Fruit fly (Drosophila melanogaster): ENCODE results near the gene CG45486.

DNA sequence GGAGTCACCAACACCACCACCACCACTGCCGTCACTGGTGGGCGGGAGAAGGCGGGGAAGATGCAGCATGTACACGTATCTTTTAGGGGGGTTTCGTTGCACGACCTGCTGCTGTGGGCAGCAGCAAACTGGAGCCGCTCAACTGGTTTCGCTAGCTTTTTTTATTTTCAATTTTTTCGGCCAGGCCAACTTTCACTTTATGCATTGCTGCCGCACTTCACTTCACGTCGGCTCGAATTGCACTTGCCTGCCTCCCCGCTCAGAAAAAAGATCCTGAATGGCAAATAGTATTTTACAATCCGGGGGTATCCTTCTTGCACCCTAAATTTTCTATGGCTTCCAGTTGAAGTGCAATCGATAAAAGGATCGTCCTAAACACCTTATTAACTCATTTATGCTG, 9.9 kb downstream of the CG45486 start:
- no peak for TF ChIP-seq ttk (optimal IDR thresholded peaks at IDR 0.05)
- TF ChIP-seq psq (optimal IDR thresholded peaks at IDR 0.05): no peak

Measured in Kc167 (cell line).